Worm (Caenorhabditis elegans) whole organism, L1 larva: Measurements from ENCODE around the gene mev-1.

Source experiments
- C04F5.9 ChIP-seq: sonication (generic microtip); optimal IDR thresholded peaks from 2 replicates; lab custom pipeline; 2016; ENCODE audit warnings: missing genetic modification characterization, missing compliant biosample characterization
- nhr-12 ChIP-seq: sonication (generic microtip); optimal IDR thresholded peaks from 2 replicates; lab custom pipeline; 2017; ENCODE audit warnings: missing biosample characterization, missing genetic modification characterization
- nhr-237 ChIP-seq: fragments of 150-350 bp; optimal IDR thresholded peaks from 2 replicates; lab custom pipeline; 2014; ENCODE audit warnings: missing biosample characterization, missing genetic modification characterization
- nhr-47 ChIP-seq: sonication (generic microtip); optimal IDR thresholded peaks from 2 replicates; lab custom pipeline; 2016; ENCODE audit warnings: mild to moderate bottlenecking, missing genetic modification characterization, moderate library complexity, missing compliant biosample characterization
- nhr-85 ChIP-seq: sonication (generic microtip); peaks from one replicate; lab custom pipeline; 2016; ENCODE audit warnings: missing genetic modification characterization, inconsistent platforms, missing compliant biosample characterization
- nhr-90 ChIP-seq: sonication (generic microtip); optimal IDR thresholded peaks from 2 replicates; lab custom pipeline; 2016; ENCODE audit warnings: mild to moderate bottlenecking, missing genetic modification characterization, missing compliant biosample characterization; ENCODE audit not compliant: poor library complexity
- unc-30 ChIP-seq: sonication (generic microtip); optimal IDR thresholded peaks from 2 replicates; lab custom pipeline; 2017; ENCODE audit warnings: missing biosample characterization, missing genetic modification characterization
- unc-62 ChIP-seq: fragments of 150-350 bp; optimal IDR thresholded peaks from 2 replicates; lab custom pipeline; 2014; ENCODE audit warnings: missing biosample characterization, missing genetic modification reagents, missing genetic modification characterization
- zag-1 ChIP-seq: fragments of 150-350 bp; optimal IDR thresholded peaks from 2 replicates; lab custom pipeline; 2014; ENCODE audit warnings: missing biosample characterization, missing genetic modification characterization

DNA sequence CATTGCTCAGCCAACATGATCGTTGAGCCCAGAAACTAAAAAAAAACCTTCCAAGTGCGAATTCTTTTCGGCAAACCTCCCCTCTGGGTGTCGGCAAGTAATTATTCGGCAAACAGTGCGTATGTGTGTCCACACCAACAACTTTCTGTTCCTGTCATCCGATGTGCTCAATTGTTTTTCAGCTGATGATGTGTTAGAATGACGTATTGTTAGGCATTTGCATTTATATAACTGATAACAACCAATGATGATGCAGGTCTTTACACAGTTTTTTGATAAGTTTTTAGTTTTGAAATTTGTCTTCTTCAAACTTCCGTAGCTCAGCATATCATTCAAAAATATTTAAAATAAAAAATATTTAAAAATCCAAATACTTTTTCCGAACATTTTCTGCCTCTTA lies 44.8 kb downstream of the mev-1 start:
- no peak for TF ChIP-seq nhr-12 (tag; lab: Kevin White, UChicago)
- no peak for TF ChIP-seq zag-1
- no peak for TF ChIP-seq nhr-85 (tag; lab: Kevin White, UChicago)
- TF ChIP-seq nhr-237 (tag; lab: Kevin White, UChicago), result no peak
- no peak for TF ChIP-seq unc-62
- TF ChIP-seq C04F5.9, result no peak
- TF ChIP-seq nhr-47, result no peak
- no peak for TF ChIP-seq nhr-90 (tag; lab: Kevin White, UChicago)
- no peak for TF ChIP-seq unc-30 (tag; lab: Kevin White, UChicago)
